Worm (Caenorhabditis elegans) whole organism, late embryonic: ENCODE results near the gene C23F12.3.

Experiments
- F13H6.1 ChIP-seq: sonication (generic microtip); optimal IDR thresholded peaks from 2 replicates; lab custom pipeline; 2016; ENCODE audit warnings: missing genetic modification characterization, missing compliant biosample characterization
- K02D7.2 ChIP-seq: sonication (generic microtip); optimal IDR thresholded peaks from 2 replicates; lab custom pipeline; 2017; ENCODE audit warnings: mild to moderate bottlenecking, missing genetic modification characterization, missing compliant biosample characterization
- Y22D7AL.16 ChIP-seq: sonication (generic microtip); optimal IDR thresholded peaks from 2 replicates; lab custom pipeline; 2016; ENCODE audit warnings: missing genetic modification characterization, missing compliant biosample characterization
- ama-1 ChIP-seq: fragments of 150-350 bp; optimal IDR thresholded peaks from 2 replicates; lab custom pipeline; 2014
- ceh-19 ChIP-seq: fragments of 200-800 bp; sonication (Bioruptor generic); optimal IDR thresholded peaks from 2 replicates; lab custom pipeline; 2018; ENCODE audit warnings: mild to moderate bottlenecking, missing genetic modification characterization, missing compliant biosample characterization
- ceh-24 ChIP-seq: sonication (generic microtip); optimal IDR thresholded peaks from 2 replicates; lab custom pipeline; 2016; ENCODE audit warnings: mild to moderate bottlenecking, missing genetic modification characterization, missing compliant biosample characterization
- ceh-30 ChIP-seq: fragments of 150-350 bp; optimal IDR thresholded peaks from 2 replicates; lab custom pipeline; 2014; ENCODE audit warnings: missing biosample characterization, missing genetic modification characterization
- ceh-31 ChIP-seq: sonication (generic microtip); optimal IDR thresholded peaks from 2 replicates; lab custom pipeline; 2016; ENCODE audit warnings: missing genetic modification characterization, missing compliant biosample characterization
- ceh-34 ChIP-seq: sonication (generic microtip); optimal IDR thresholded peaks from 2 replicates; lab custom pipeline; 2016; ENCODE audit warnings: mild to moderate bottlenecking, missing genetic modification characterization, missing compliant biosample characterization
- ceh-45 ChIP-seq: fragments of 200-800 bp; sonication (Bioruptor generic); IDR thresholded peaks from 2 replicates; pipeline ENCODE4 v1.3.6; 2022; ENCODE audit warnings: missing genetic modification reagents, missing genetic modification characterization, missing compliant biosample characterization
- ceh-9 ChIP-seq: sonication (generic microtip); optimal IDR thresholded peaks from 2 replicates; lab custom pipeline; 2016; ENCODE audit warnings: mild to moderate bottlenecking, missing genetic modification characterization, inconsistent platforms, missing compliant biosample characterization
- che-1 ChIP-seq: sonication (generic microtip); optimal IDR thresholded peaks from 2 replicates; lab custom pipeline; 2016; ENCODE audit warnings: mild to moderate bottlenecking, missing genetic modification characterization, missing compliant biosample characterization
- elt-2 ChIP-seq: sonication (generic microtip); optimal IDR thresholded peaks from 2 replicates; lab custom pipeline; 2016; ENCODE audit warnings: missing genetic modification reagents, missing genetic modification characterization, missing compliant biosample characterization
- elt-4 ChIP-seq: sonication (generic microtip); optimal IDR thresholded peaks from 2 replicates; lab custom pipeline; 2016; ENCODE audit warnings: missing genetic modification characterization, missing compliant biosample characterization
- fkh-10 ChIP-seq: fragments of 150-350 bp; optimal IDR thresholded peaks from 2 replicates; lab custom pipeline; 2014; ENCODE audit warnings: missing biosample characterization, missing genetic modification reagents, missing genetic modification characterization
- gmeb-2 ChIP-seq: sonication (generic microtip); optimal IDR thresholded peaks from 2 replicates; lab custom pipeline; 2016; ENCODE audit warnings: missing genetic modification characterization, inconsistent platforms, missing compliant biosample characterization
- hlh-13 ChIP-seq: fragments of 200-800 bp; sonication (Bioruptor generic); optimal IDR thresholded peaks from 2 replicates; lab custom pipeline; 2018; ENCODE audit warnings: mild to moderate bottlenecking, missing genetic modification characterization, missing compliant biosample characterization
- hlh-15 ChIP-seq: sonication (generic microtip); optimal IDR thresholded peaks from 2 replicates; lab custom pipeline; 2016; ENCODE audit warnings: missing genetic modification characterization, missing compliant biosample characterization
- hlh-30 ChIP-seq: sonication (generic microtip); optimal IDR thresholded peaks from 2 replicates; lab custom pipeline; 2017; ENCODE audit warnings: antibody characterized with exemption, missing genetic modification characterization, missing compliant biosample characterization; ENCODE audit not compliant: insufficient read depth
- mec-3 ChIP-seq: sonication (generic microtip); optimal IDR thresholded peaks from 2 replicates; lab custom pipeline; 2016; ENCODE audit warnings: borderline replicate concordance, missing genetic modification characterization, missing compliant biosample characterization
- nfya-1 ChIP-seq: sonication (generic microtip); optimal IDR thresholded peaks from 2 replicates; lab custom pipeline; 2017; ENCODE audit warnings: missing genetic modification characterization, mild to moderate bottlenecking, missing compliant biosample characterization, antibody characterized with exemption, moderate library complexity
- nhr-11 ChIP-seq: fragments of 150-350 bp; optimal IDR thresholded peaks from 2 replicates; lab custom pipeline; 2014; ENCODE audit warnings: missing biosample characterization, missing genetic modification characterization
- pha-2 ChIP-seq: sonication (generic microtip); optimal IDR thresholded peaks from 2 replicates; lab custom pipeline; 2017; ENCODE audit warnings: mild to moderate bottlenecking, missing genetic modification characterization, missing compliant biosample characterization
- pha-4 ChIP-seq: fragments of 150-350 bp; optimal IDR thresholded peaks from 2 replicates; lab custom pipeline; 2018; ENCODE audit warnings: missing biosample characterization, missing genetic modification reagents, missing genetic modification characterization
- pqm-1 ChIP-seq: sonication (generic microtip); optimal IDR thresholded peaks from 2 replicates; lab custom pipeline; 2016; ENCODE audit warnings: missing genetic modification characterization, missing compliant biosample characterization
- pros-1 ChIP-seq: fragments of 150-350 bp; optimal IDR thresholded peaks from 2 replicates; lab custom pipeline; 2014; ENCODE audit warnings: missing biosample characterization, missing genetic modification reagents, missing genetic modification characterization
- ref-2 ChIP-seq: sonication (generic microtip); optimal IDR thresholded peaks from 2 replicates; lab custom pipeline; 2016; ENCODE audit warnings: missing genetic modification characterization, missing compliant biosample characterization
- rnt-1 ChIP-seq: sonication (generic microtip); optimal IDR thresholded peaks from 2 replicates; lab custom pipeline; 2016; ENCODE audit warnings: missing genetic modification characterization, missing compliant biosample characterization
- sdc-2 ChIP-seq: sonication (generic microtip); optimal IDR thresholded peaks from 2 replicates; lab custom pipeline; 2016; ENCODE audit warnings: missing genotype, missing genetic modification characterization, missing compliant biosample characterization
- sox-2 ChIP-seq: fragments of 200-800 bp; sonication (Bioruptor generic); IDR thresholded peaks from 2 replicates; pipeline ENCODE4 v1.3.6; 2022; ENCODE audit warnings: missing genetic modification reagents, missing genetic modification characterization, missing compliant biosample characterization
- unc-42 ChIP-seq: sonication (generic microtip); optimal IDR thresholded peaks from 2 replicates; lab custom pipeline; 2016; ENCODE audit warnings: missing genotype, missing genetic modification characterization, missing compliant biosample characterization
- unc-55 ChIP-seq: sonication (generic microtip); optimal IDR thresholded peaks from 2 replicates; lab custom pipeline; 2017; ENCODE audit warnings: missing biosample characterization, missing genetic modification reagents, missing genetic modification characterization
- zip-5 ChIP-seq: sonication (generic microtip); optimal IDR thresholded peaks from 2 replicates; lab custom pipeline; 2016; ENCODE audit warnings: missing genetic modification characterization, missing compliant biosample characterization
- ztf-16 ChIP-seq: sonication (generic microtip); optimal IDR thresholded peaks from 2 replicates; lab custom pipeline; 2017; ENCODE audit warnings: missing genetic modification characterization, missing compliant biosample characterization

Gene C23F12.3

DNA sequence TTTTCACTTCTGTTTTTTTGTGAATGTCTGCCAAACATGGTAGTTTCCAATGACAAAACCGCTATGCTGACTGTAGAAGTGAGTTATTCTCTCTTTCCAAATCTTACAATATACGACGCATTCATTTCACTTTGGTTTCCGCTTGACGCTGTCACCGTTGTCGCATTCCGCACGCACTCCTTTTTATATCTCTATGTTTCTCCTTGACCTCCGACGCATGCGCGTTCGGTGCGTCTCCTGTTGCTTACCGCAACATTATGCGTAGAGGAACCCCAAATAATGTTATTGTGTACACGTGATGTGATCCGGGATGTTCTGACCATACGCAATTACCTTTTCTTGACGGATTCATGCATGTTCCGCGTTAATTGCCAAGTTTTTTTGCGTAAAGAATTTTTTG is 10.5 kb downstream of the C23F12.3 start:
- TF ChIP-seq ceh-31 (tag; lab: Kevin White, UChicago) (peak; percentile 16), pros-1 (no peak), rnt-1 (no peak), elt-2 (tag; lab: Kevin White, UChicago) (no peak), hlh-30 (peak; percentile 11), hlh-15 (tag; lab: Kevin White, UChicago) (no peak), zip-5 (tag; lab: Kevin White, UChicago) (no peak), hlh-13 (no peak), ztf-16 (tag; lab: Kevin White, UChicago) (no peak), unc-42 (tag; lab: Kevin White, UChicago) (no peak), ref-2 (tag; lab: Kevin White, UChicago) (peak; percentile 21), che-1 (tag; lab: Kevin White, UChicago) (no peak)

- TF ChIP-seq ceh-9 (no peak), ama-1 (lab: Kevin White, UChicago) (no peak), sdc-2 (tag; lab: Kevin White, UChicago) (no peak), nfya-1 (no peak), fkh-10 (no peak), Y22D7AL.16 (no peak), ceh-34 (tag; lab: Kevin White, UChicago) (no peak), ceh-24 (no peak)
Observed at ce11 chrX:9402464-9402863, 11.0 kb downstream of the C23F12.3 start.

DNA sequence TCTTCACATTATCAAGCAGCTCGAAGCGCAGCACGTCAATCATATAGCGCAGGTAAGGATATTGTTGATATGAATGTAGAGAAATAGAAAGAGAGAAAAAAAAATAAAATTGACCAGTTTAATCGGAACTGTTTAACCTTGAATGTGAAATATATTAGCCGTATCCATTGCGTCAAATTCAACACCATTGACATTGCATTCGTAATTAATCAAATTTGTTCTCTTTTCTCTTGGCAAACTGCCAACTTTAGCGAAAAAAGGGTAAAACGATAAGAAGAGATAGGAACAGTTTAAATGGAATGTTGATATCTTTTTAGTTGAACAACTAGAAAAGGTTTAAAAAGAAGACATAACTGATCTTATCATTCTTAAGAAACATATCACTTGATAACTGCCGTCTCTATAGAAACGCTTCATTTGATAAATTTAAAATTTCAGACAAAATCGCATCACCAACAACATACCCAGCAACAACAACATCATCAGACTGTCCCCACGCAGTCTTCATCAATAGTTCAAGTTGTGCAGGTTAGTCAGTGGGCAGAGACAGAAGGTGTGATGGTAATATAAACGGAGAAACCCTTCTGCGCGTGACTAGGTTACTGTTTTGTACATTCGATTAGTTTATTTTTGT is 12.3 kb downstream of the C23F12.3 start:
- TF ChIP-seq pqm-1 (tag; lab: Kevin White, UChicago) (no peak), pros-1 (no peak), elt-4 (tag; lab: Kevin White, UChicago) (no peak)

- TF ChIP-seq pros-1 (no peak), elt-2 (tag; lab: Kevin White, UChicago) (peak; percentile 11), ceh-19 (GFP tag; lab: Kevin White, UChicago) (no peak), sox-2 (GFP tag; lab: Robert Waterston, UW) (no peak), ceh-34 (tag; lab: Kevin White, UChicago) (no peak), pha-4 (tag; lab: Kevin White, UChicago) (no peak)
Observed at ce11 chrX:9405922-9406321, 14.5 kb downstream of the C23F12.3 start.

DNA sequence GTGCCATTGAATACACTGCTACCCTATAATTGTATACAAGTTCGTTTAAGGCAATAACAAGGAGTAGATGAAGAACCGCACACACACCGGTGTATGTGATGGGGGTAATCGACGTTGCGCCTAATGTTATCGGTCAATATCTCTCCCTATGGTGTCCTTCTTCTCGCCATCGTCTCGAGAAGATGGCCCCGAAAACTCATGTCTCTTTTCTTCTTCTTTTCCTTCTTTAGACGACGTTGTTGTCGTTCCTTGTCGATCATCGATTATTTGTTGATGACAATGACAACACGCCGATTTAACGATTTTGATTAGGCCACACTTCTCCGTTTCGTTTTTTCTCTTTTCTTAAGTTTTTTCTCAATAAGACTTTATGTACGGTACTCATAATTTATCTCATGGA is 17.7 kb downstream of the C23F12.3 start:
- TF ChIP-seq ref-2 (tag; lab: Kevin White, UChicago) (no peak), ceh-31 (tag; lab: Kevin White, UChicago) (no peak), pqm-1 (tag; lab: Kevin White, UChicago) (no peak), ceh-19 (GFP tag; lab: Kevin White, UChicago) (no peak), ceh-30 (no peak), pha-2 (tag; lab: Kevin White, UChicago) (no peak), ceh-45 (GFP tag; lab: Robert Waterston, UW) (no peak), gmeb-2 (tag; lab: Kevin White, UChicago) (no peak), unc-55 (GFP tag; lab: Kevin White, UChicago) (no peak), hlh-15 (tag; lab: Kevin White, UChicago) (no peak), K02D7.2 (no peak), nhr-11 (tag; lab: Kevin White, UChicago) (no peak), mec-3 (no peak), ceh-34 (tag; lab: Kevin White, UChicago) (no peak), F13H6.1 (tag; lab: Kevin White, UChicago) (no peak)
- TF ChIP-seq, all 69 proteins: peak for 0
